Worm (Caenorhabditis elegans) whole organism, young adult: Measurements from ENCODE around the gene C54E10.7.
A peak's percentile ranks its signal among the peaks of the same experiment; 100 is the strongest.

Experiments used
- B0019.2 ChIP-seq: fragments of 200-800 bp; sonication (Bioruptor generic); conservative IDR thresholded peaks from 2 replicates; pipeline ENCODE4 v1.3.6; 2022; ENCODE audit warnings: missing genetic modification reagents, missing genetic modification characterization, missing compliant biosample characterization
- B0261.1 ChIP-seq: sonication (generic microtip); optimal IDR thresholded peaks from 2 replicates; lab custom pipeline; 2016; ENCODE audit warnings: mild to moderate bottlenecking, missing genetic modification characterization, moderate library complexity, missing compliant biosample characterization
- F49E8.2 ChIP-seq: sonication (generic microtip); optimal IDR thresholded peaks from 3 replicates; lab custom pipeline; 2017; ENCODE audit warnings: missing genetic modification characterization, mild to moderate bottlenecking, missing compliant biosample characterization, antibody characterized with exemption, moderate library complexity; ENCODE audit not compliant: insufficient read depth
- K12H6.12 ChIP-seq: fragments of 200-800 bp; sonication (Bioruptor generic); optimal IDR thresholded peaks from 2 replicates; lab custom pipeline; 2018; ENCODE audit warnings: mild to moderate bottlenecking, missing genetic modification characterization, missing compliant biosample characterization
- Y95B8A.8 ChIP-seq: fragments of 200-800 bp; sonication (Bioruptor generic); IDR thresholded peaks from 2 replicates; pipeline ENCODE4 v1.3.6; 2022; ENCODE audit warnings: missing genetic modification reagents, missing genetic modification characterization, missing compliant biosample characterization
- ZK185.1 ChIP-seq: sonication (generic microtip); optimal IDR thresholded peaks from 2 replicates; lab custom pipeline; 2016; ENCODE audit warnings: mild to moderate bottlenecking, missing genetic modification characterization, missing compliant biosample characterization; ENCODE audit not compliant: poor library complexity, severe bottlenecking
- athp-1 ChIP-seq: sonication (generic microtip); optimal IDR thresholded peaks from 2 replicates; lab custom pipeline; 2017; ENCODE audit warnings: mild to moderate bottlenecking, missing genetic modification characterization, missing compliant biosample characterization
- attf-3 ChIP-seq: fragments of 200-800 bp; sonication (Bioruptor generic); conservative IDR thresholded peaks from 2 replicates; pipeline ENCODE4 v1.3.6; 2022; ENCODE audit warnings: missing genetic modification reagents, missing genetic modification characterization, missing compliant biosample characterization
- attf-5 ChIP-seq: fragments of 200-800 bp; sonication (Bioruptor generic); optimal IDR thresholded peaks from 2 replicates; lab custom pipeline; 2018; ENCODE audit warnings: mild to moderate bottlenecking, missing genetic modification characterization, missing compliant biosample characterization
- bed-1 ChIP-seq: fragments of 200-800 bp; sonication (Bioruptor generic); IDR thresholded peaks from 2 replicates; pipeline ENCODE4 v1.3.6; 2022; ENCODE audit warnings: missing genetic modification reagents, missing genetic modification characterization, missing compliant biosample characterization
- ccch-3 ChIP-seq: fragments of 200-800 bp; sonication (Bioruptor generic); optimal IDR thresholded peaks from 2 replicates; lab custom pipeline; 2018; ENCODE audit warnings: mild to moderate bottlenecking, missing genetic modification characterization, missing compliant biosample characterization
- cebp-1 ChIP-seq, 2 experiments: fragments of 200-800 bp in 1 of 2; sonication (Bioruptor generic) in 1 of 2; sonication (generic microtip) in 1 of 2; IDR thresholded peaks in 1 of 2; optimal IDR thresholded peaks in 1 of 2; 2 replicates each; pipeline versions ENCODE4 v1.3.6 to Lab custom; 2017 to 2022; ENCODE audit warnings: missing compliant biosample characterization in 2 of 2, missing genetic modification characterization in 2 of 2, mild to moderate bottlenecking in 1 of 2, missing genetic modification reagents in 1 of 2, moderate library complexity in 1 of 2
- ceh-40 ChIP-seq: fragments of 200-800 bp; sonication (Bioruptor generic); IDR thresholded peaks from 2 replicates; pipeline ENCODE4 v1.3.6; 2022; ENCODE audit warnings: missing genetic modification characterization, missing compliant biosample characterization
- dox-1 ChIP-seq: fragments of 200-800 bp; sonication (Bioruptor generic); IDR thresholded peaks from 2 replicates; pipeline ENCODE4 v1.3.6; 2022; ENCODE audit warnings: missing genetic modification reagents, missing genetic modification characterization, missing compliant biosample characterization
- efl-1 ChIP-seq: fragments of 150-350 bp; optimal IDR thresholded peaks from 2 replicates; lab custom pipeline; 2014; ENCODE audit warnings: missing biosample characterization, missing genetic modification reagents, missing genetic modification characterization
- egl-18 ChIP-seq: fragments of 200-800 bp; sonication (Bioruptor generic); IDR thresholded peaks from 2 replicates; pipeline ENCODE4 v1.3.6; 2022; ENCODE audit warnings: missing genetic modification reagents, missing genetic modification characterization, missing compliant biosample characterization
- ekl-4 ChIP-seq: fragments of 200-800 bp; sonication (Bioruptor generic); IDR thresholded peaks from 2 replicates; pipeline ENCODE4 v1.3.6; 2022; ENCODE audit warnings: missing genetic modification reagents, missing genetic modification characterization, missing compliant biosample characterization
- gei-17 ChIP-seq: fragments of 200-800 bp; sonication (Bioruptor generic); optimal IDR thresholded peaks from 2 replicates; lab custom pipeline; 2018; ENCODE audit warnings: mild to moderate bottlenecking, missing genetic modification characterization, missing compliant biosample characterization
- him-1 ChIP-seq: sonication (generic microtip); optimal IDR thresholded peaks from 2 replicates; lab custom pipeline; 2016; ENCODE audit warnings: missing genotype, missing genetic modification reagents, missing genetic modification characterization, missing compliant biosample characterization
- hmg-1.2 ChIP-seq: fragments of 200-800 bp; sonication (Bioruptor generic); IDR thresholded peaks from 2 replicates; pipeline ENCODE4 v1.3.6; 2022; ENCODE audit warnings: missing genetic modification reagents, missing genetic modification characterization, missing compliant biosample characterization
- lag-1 ChIP-seq: fragments of 200-800 bp; sonication (Bioruptor generic); IDR thresholded peaks from 2 replicates; pipeline ENCODE4 v1.3.6; 2022; ENCODE audit warnings: missing genetic modification reagents, missing genetic modification characterization, missing compliant biosample characterization
- lin-26 ChIP-seq: fragments of 200-800 bp; sonication (Bioruptor generic); IDR thresholded peaks from 2 replicates; pipeline ENCODE4 v1.3.6; 2022; ENCODE audit warnings: missing genetic modification reagents, missing genetic modification characterization, missing compliant biosample characterization
- mcd-1 ChIP-seq: fragments of 200-800 bp; sonication (Bioruptor generic); IDR thresholded peaks from 2 replicates; pipeline ENCODE4 v1.3.6; 2022; ENCODE audit warnings: missing genetic modification reagents, missing genetic modification characterization, missing compliant biosample characterization
- mes-4 ChIP-seq: sonication (generic microtip); optimal IDR thresholded peaks from 2 replicates; lab custom pipeline; 2016; ENCODE audit warnings: missing genotype, missing genetic modification characterization, missing compliant biosample characterization
- nfya-1 ChIP-seq: sonication (generic microtip); optimal IDR thresholded peaks from 2 replicates; lab custom pipeline; 2017; ENCODE audit warnings: antibody characterized with exemption, missing compliant biosample characterization, missing genetic modification characterization, borderline replicate concordance; ENCODE audit not compliant: insufficient read depth
- nhr-120 ChIP-seq: fragments of 200-800 bp; sonication (Bioruptor generic); IDR thresholded peaks from 2 replicates; pipeline ENCODE4 v1.3.6; 2022; ENCODE audit warnings: missing genetic modification characterization, missing compliant biosample characterization
- nhr-27 ChIP-seq: fragments of 200-800 bp; sonication (Bioruptor generic); optimal IDR thresholded peaks from 2 replicates; lab custom pipeline; 2018; ENCODE audit warnings: mild to moderate bottlenecking, missing genetic modification characterization, moderate library complexity, missing compliant biosample characterization
- nhr-80 ChIP-seq: sonication (generic microtip); optimal IDR thresholded peaks from 2 replicates; lab custom pipeline; 2016; ENCODE audit warnings: missing genetic modification characterization, missing compliant biosample characterization
- nhr-90 ChIP-seq: sonication (generic microtip); optimal IDR thresholded peaks from 2 replicates; lab custom pipeline; 2016; ENCODE audit warnings: missing genotype, mild to moderate bottlenecking, missing genetic modification characterization, missing compliant biosample characterization
- rec-8 ChIP-seq, 2 experiments: sonication (generic microtip); optimal IDR thresholded peaks; 2 replicates each; lab custom pipeline; 2016; ENCODE audit warnings: mild to moderate bottlenecking in 2 of 2, missing genetic modification characterization in 2 of 2, missing genetic modification reagents in 2 of 2, missing genotype in 2 of 2, missing biosample characterization in 1 of 2, missing compliant biosample characterization in 1 of 2, moderate library complexity in 1 of 2
- rpc-1 ChIP-seq, 2 experiments: fragments of 150-350 bp in 1 of 2; sonication (generic microtip) in 1 of 2; optimal IDR thresholded peaks; 2 replicates each; lab custom pipeline; 2014 to 2018; ENCODE audit warnings: missing biosample characterization in 1 of 2, missing genetic modification characterization in 1 of 2, missing genetic modification reagents in 1 of 2, missing genotype in 1 of 2
- sptf-2 ChIP-seq: fragments of 200-800 bp; sonication (Bioruptor generic); optimal IDR thresholded peaks from 2 replicates; lab custom pipeline; 2018; ENCODE audit warnings: mild to moderate bottlenecking, missing genetic modification characterization, missing compliant biosample characterization
- tbp1 ChIP-seq: fragments of 200-800 bp; sonication (Bioruptor generic); optimal IDR thresholded peaks from 2 replicates; lab custom pipeline; 2018; ENCODE audit warnings: mild to moderate bottlenecking, missing genetic modification characterization, missing compliant biosample characterization
- zfh-2 ChIP-seq: fragments of 200-800 bp; sonication (Bioruptor generic); conservative IDR thresholded peaks from 2 replicates; pipeline ENCODE4 v1.3.6; 2022; ENCODE audit warnings: missing genetic modification reagents, missing genetic modification characterization, missing compliant biosample characterization
- ztf-6 ChIP-seq: fragments of 200-800 bp; sonication (Bioruptor generic); IDR thresholded peaks from 2 replicates; pipeline ENCODE4 v1.3.6; 2022; ENCODE audit warnings: missing genetic modification reagents, missing genetic modification characterization, missing compliant biosample characterization

The C54E10.7 gene

DNA sequence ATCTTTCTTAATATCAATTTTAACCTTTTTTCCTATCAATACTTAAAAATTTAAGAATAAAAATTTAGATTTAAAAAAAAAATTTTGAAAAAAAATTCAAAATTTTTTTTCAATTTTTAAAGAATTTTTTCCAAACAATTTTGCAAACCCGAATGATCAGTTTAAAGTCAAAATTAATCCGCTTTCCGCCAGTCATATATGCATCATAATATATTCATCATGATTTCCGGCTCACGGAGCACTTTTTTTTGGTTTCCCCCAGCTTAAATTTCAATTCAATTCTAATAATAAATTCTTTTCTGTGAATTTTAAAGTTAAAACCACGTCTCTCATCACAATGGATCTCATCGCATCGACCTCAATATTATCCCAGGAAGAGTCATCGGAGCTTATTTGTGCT is 35.0 kb downstream of the C54E10.7 start, which contains the start of gene nhr-230 (continued):
- TF ChIP-seq nhr-90 (no peak), rpc-1 (optimal IDR thresholded peaks at IDR 0.05; lab: Kevin White, UChicago) (no peak), rpc-1 (tag; optimal IDR thresholded peaks at IDR 0.05; lab: Kevin White, UChicago) (no peak), mcd-1 (no peak)

DNA sequence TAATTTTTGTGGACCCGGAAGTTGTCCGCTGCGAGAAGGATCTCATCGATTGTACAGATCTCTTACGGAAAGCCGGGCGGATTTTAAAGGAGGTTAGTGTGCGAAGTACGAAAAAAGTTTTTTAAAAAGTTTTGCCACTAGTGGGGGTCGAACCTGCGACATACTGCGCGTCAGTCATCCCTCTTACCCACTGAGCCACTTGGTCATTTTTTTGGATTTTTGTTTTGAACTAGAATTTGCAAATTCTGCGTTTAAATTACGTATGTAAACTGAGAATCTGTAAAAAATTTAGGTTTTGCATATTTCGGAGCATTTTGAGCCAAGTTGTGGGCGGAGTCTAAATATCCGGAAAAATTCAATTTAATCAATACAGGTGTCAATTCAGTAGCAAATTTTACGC is 37.1 kb downstream of the C54E10.7 start:
- TF ChIP-seq tbp1 (GFP tag; lab: Kevin White, UChicago): peak; percentile 71
- no peak for TF ChIP-seq K12H6.12 (tag; lab: Kevin White, UChicago)
- peak; percentile 14 for TF ChIP-seq rpc-1 (optimal IDR thresholded peaks at IDR 0.05; lab: Kevin White, UChicago)
- peak; percentile 58 for TF ChIP-seq rpc-1 (tag; optimal IDR thresholded peaks at IDR 0.05; lab: Kevin White, UChicago)
- TF ChIP-seq nfya-1: no peak
- TF ChIP-seq mes-4 (tag; lab: Kevin White, UChicago): no peak

DNA sequence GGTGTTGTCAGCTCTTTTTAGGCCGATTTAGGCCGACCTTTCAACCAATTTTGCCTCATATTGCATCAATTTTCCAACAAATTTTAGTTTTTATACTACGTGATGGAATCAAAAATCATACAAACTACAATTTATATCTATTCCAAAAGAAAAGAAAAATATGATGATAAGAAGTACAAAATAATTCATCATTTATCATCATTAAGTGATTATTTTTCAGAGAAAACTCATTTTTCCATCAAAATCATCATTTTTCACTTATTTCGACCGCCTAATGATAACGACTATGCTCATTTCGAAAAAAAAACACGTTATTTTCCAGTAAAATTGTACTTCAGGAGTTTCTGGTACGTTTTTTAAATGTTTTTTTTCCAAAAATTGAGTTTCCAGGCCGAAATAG is 43.3 kb downstream of the C54E10.7 start:
- TF ChIP-seq ZK185.1 (no peak), attf-5 (GFP tag; lab: Kevin White, UChicago) (no peak), him-1 (no peak), attf-3 (GFP tag; lab: Robert Waterston, UW) (no peak), B0019.2 (no peak), cebp-1 (GFP tag; IDR thresholded peaks at IDR 0.05; lab: Robert Waterston, UW) (no peak), cebp-1 (tag; optimal IDR thresholded peaks at IDR 0.05; lab: Kevin White, UChicago) (no peak), rec-8 (tag; optimal IDR thresholded peaks at IDR 0.05; lab: Kevin White, UChicago) (no peak), lag-1 (no peak)

DNA sequence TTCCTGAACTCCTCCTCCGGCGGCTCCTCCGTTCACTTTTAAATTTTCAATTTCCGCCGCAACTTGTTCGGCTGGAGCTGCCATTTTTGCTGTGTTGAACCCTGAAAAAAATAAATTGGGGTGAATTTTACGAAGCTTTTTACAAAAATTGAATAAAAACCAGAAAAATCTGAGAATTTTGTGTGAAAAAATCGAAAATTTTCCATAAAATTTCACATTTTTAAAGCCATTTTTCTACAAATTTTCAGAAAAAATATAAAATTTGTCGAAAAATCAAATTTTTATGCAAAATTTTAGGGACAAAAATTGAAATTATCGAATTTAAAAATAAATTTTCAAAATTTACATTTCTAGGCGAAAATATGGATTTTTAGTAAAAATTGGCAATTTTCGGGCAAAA is 47.7 kb downstream of the C54E10.7 start, which contains the start of gene wars-1:
Gene wars-1 (minus strand): TSS at position 101 of the 400 bp plus-strand sequence.
- no peak for TF ChIP-seq bed-1 (GFP tag; lab: Robert Waterston, UW)
- no peak for TF ChIP-seq ztf-6 (GFP tag; lab: Robert Waterston, UW)
- no peak for TF ChIP-seq B0261.1 (tag; lab: Kevin White, UChicago)
- no peak for TF ChIP-seq zfh-2 (GFP tag; lab: Robert Waterston, UW)
- no peak for TF ChIP-seq gei-17 (GFP tag; lab: Kevin White, UChicago)
- no peak for TF ChIP-seq ceh-40
- no peak for TF ChIP-seq F49E8.2 (tag; lab: Kevin White, UChicago)
- TF ChIP-seq nhr-27 (tag; lab: Kevin White, UChicago): no peak
- no peak for TF ChIP-seq ccch-3 (GFP tag; lab: Kevin White, UChicago)
- TF ChIP-seq rec-8 (tag; optimal IDR thresholded peaks at IDR 0.05; lab: Kevin White, UChicago): no peak
- no peak for TF ChIP-seq dox-1 (GFP tag; lab: Robert Waterston, UW)
- TF ChIP-seq efl-1 (GFP tag; lab: Kevin White, UChicago): no peak
- TF ChIP-seq egl-18 (GFP tag; lab: Robert Waterston, UW): no peak
- TF ChIP-seq lin-26: no peak

DNA sequence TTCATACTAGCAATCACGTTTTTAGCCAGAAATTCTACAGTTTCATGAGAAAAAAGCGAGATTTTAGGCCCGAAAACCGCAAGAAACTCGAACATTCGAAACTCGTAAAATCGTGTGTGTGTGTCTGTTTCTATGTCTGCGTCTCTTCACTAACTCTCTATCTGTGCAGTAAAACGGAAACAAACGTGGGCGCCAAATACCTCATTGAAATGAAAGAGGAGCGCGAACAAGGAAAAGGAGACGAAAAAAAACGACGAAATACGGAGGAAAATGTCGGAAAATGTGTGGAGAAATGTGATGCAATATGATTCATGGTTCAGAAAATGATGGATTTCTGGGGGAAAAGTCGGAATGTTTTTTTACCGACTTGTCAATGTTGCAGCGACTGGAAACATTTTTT is 57.1 kb downstream of the C54E10.7 start:
- TF ChIP-seq K12H6.12 (tag; lab: Kevin White, UChicago) (peak; percentile 25), nhr-120 (GFP tag; lab: Robert Waterston, UW) (no peak), nfya-1 (no peak), ekl-4 (GFP tag; lab: Robert Waterston, UW) (no peak), nhr-80 (tag; lab: Kevin White, UChicago) (peak; percentile 27), zfh-2 (GFP tag; lab: Robert Waterston, UW) (no peak), athp-1 (tag; lab: Kevin White, UChicago) (no peak), Y95B8A.8 (GFP tag; lab: Robert Waterston, UW) (no peak), dox-1 (GFP tag; lab: Robert Waterston, UW) (no peak), sptf-2 (GFP tag; lab: Kevin White, UChicago) (no peak), hmg-1.2 (peak; percentile 73; the same call in 1 of the 2 replicates), cebp-1 (GFP tag; IDR thresholded peaks at IDR 0.05; lab: Robert Waterston, UW) (no peak), cebp-1 (tag; optimal IDR thresholded peaks at IDR 0.05; lab: Kevin White, UChicago) (peak; percentile 12)
